Worm (Caenorhabditis elegans) whole organism, L2 larva: ENCODE data around the gene prmt-5.

ENCODE experiments used
- dmd-4 ChIP-seq: sonication (generic microtip); optimal IDR thresholded peaks from 2 replicates; lab custom pipeline; 2017; ENCODE audit warnings: missing biosample characterization, missing genetic modification characterization
- egl-27 ChIP-seq: sonication (generic microtip); optimal IDR thresholded peaks from 3 replicates; lab custom pipeline; 2017; ENCODE audit warnings: missing biosample characterization, missing genetic modification reagents, missing genetic modification characterization
- lin-11 ChIP-seq: fragments of 150-350 bp; sonication (generic microtip); optimal IDR thresholded peaks from 2 replicates; lab custom pipeline; 2014; ENCODE audit warnings: missing biosample characterization, missing genetic modification characterization, inconsistent platforms, mixed read lengths
- lin-39 ChIP-seq: fragments of 150-350 bp; optimal IDR thresholded peaks from 2 replicates; lab custom pipeline; 2014; ENCODE audit warnings: missing biosample characterization, missing genetic modification reagents, missing genetic modification characterization
- lsy-2 ChIP-seq, 2 experiments: fragments of 150-350 bp in 1 of 2; sonication (generic microtip) in 1 of 2; optimal IDR thresholded peaks; 2 replicates each; lab custom pipeline; 2014 to 2017; ENCODE audit warnings: missing biosample characterization in 2 of 2, missing genetic modification characterization in 2 of 2
- mdl-1 ChIP-seq, 2 experiments: fragments of 150-350 bp in 1 of 2; sonication (generic microtip) in 1 of 2; optimal IDR thresholded peaks; 2 replicates each; lab custom pipeline; 2017; ENCODE audit warnings: missing biosample characterization in 2 of 2, missing genetic modification characterization in 2 of 2
- nhr-129 ChIP-seq: fragments of 150-350 bp; optimal IDR thresholded peaks from 2 replicates; lab custom pipeline; 2014; ENCODE audit warnings: missing biosample characterization, missing genetic modification characterization
- snpc-4 ChIP-seq: fragments of 150-350 bp; optimal IDR thresholded peaks from 2 replicates; lab custom pipeline; 2014; ENCODE audit warnings: missing biosample characterization, missing genetic modification characterization
- unc-39 ChIP-seq: fragments of 150-350 bp; optimal IDR thresholded peaks from 2 replicates; lab custom pipeline; 2014; ENCODE audit warnings: missing biosample characterization, missing genetic modification characterization
- unc-55 ChIP-seq: fragments of 150-350 bp; sonication (generic microtip); optimal IDR thresholded peaks from 3 replicates; lab custom pipeline; 2014; ENCODE audit warnings: missing biosample characterization, missing genetic modification reagents, missing genetic modification characterization
- unc-62 ChIP-seq: fragments of 150-350 bp; optimal IDR thresholded peaks from 2 replicates; lab custom pipeline; 2014; ENCODE audit warnings: missing biosample characterization, missing genetic modification reagents, missing genetic modification characterization
- ztf-11 ChIP-seq: sonication (generic microtip); optimal IDR thresholded peaks from 2 replicates; lab custom pipeline; 2017; ENCODE audit warnings: missing biosample characterization, missing genetic modification characterization

- no peak for TF ChIP-seq unc-62
- no peak for TF ChIP-seq lin-11 (tag; lab: Kevin White, UChicago)
- TF ChIP-seq lin-39 (tag; lab: Kevin White, UChicago), result no peak
- no peak for TF ChIP-seq snpc-4
- no peak for TF ChIP-seq unc-39 (tag; lab: Kevin White, UChicago)
- no peak for TF ChIP-seq nhr-129 (tag; lab: Kevin White, UChicago)
- TF ChIP-seq dmd-4 (tag; lab: Kevin White, UChicago), result no peak
- no peak for TF ChIP-seq ztf-11
- no peak for TF ChIP-seq mdl-1 (tag; optimal IDR thresholded peaks at IDR 0.05; lab: Kevin White, UChicago)
- TF ChIP-seq unc-55 (GFP tag; lab: Kevin White, UChicago), result no peak
- no peak for TF ChIP-seq egl-27 (tag; lab: Kevin White, UChicago)
- TF ChIP-seq lsy-2 (tag; optimal IDR thresholded peaks at IDR 0.05; lab: Kevin White, UChicago), result no peak
Measured at ce11 chrIII:5214162-5214561, 16.2 kb upstream of the prmt-5 start.
